Fruit fly (Drosophila melanogaster) whole organism, embryonic: Measurements from ENCODE around the gene Myo10A.

Experiments
- CG10543 ChIP-seq: fragments of 200-800 bp; sonication (Bioruptor generic); optimal IDR thresholded peaks from 3 replicates; lab custom pipeline; 2017; ENCODE audit warnings: missing biosample characterization, mild to moderate bottlenecking, missing genetic modification characterization, moderate library complexity
- CG10959 ChIP-seq: fragments of 200-800 bp; sonication (Bioruptor generic); IDR thresholded peaks from 2 replicates; pipeline ENCODE4 v1.3.6; 2022; ENCODE audit warnings: missing biosample characterization, missing genetic modification characterization
- CG12071 ChIP-seq: fragments of 200-800 bp; sonication (Bioruptor generic); optimal IDR thresholded peaks from 3 replicates; lab custom pipeline; 2018; ENCODE audit warnings: missing biosample characterization, mild to moderate bottlenecking, missing genetic modification characterization
- CG12391 ChIP-seq: fragments of 200-800 bp; sonication (Bioruptor generic); optimal IDR thresholded peaks from 3 replicates; lab custom pipeline; 2018; ENCODE audit warnings: missing biosample characterization, mild to moderate bottlenecking, missing genetic modification characterization, moderate library complexity
- CG12942 ChIP-seq: fragments of 200-800 bp; sonication (Bioruptor generic); optimal IDR thresholded peaks from 3 replicates; lab custom pipeline; 2016; ENCODE audit warnings: missing biosample characterization, missing genetic modification characterization
- CG15601 ChIP-seq: fragments of 200-800 bp; sonication (Bioruptor generic); optimal IDR thresholded peaks from 3 replicates; lab custom pipeline; 2019; ENCODE audit warnings: missing biosample characterization, mild to moderate bottlenecking, missing genetic modification characterization, moderate library complexity
- CG1602 ChIP-seq: fragments of 200-800 bp; sonication (Bioruptor generic); optimal IDR thresholded peaks from 3 replicates; lab custom pipeline; 2016; ENCODE audit warnings: missing biosample characterization, missing genetic modification characterization
- CG1603 ChIP-seq: fragments of 200-800 bp; sonication (Bioruptor generic); optimal IDR thresholded peaks from 2 replicates; lab custom pipeline; 2019; ENCODE audit warnings: missing biosample characterization, mild to moderate bottlenecking, missing genetic modification characterization, moderate library complexity
- CG18262 ChIP-seq: fragments of 200-800 bp; optimal IDR thresholded peaks from 3 replicates; lab custom pipeline; 2019; ENCODE audit warnings: missing biosample characterization, mild to moderate bottlenecking, missing genetic modification characterization, moderate library complexity
- CG1832 ChIP-seq: fragments of 200-800 bp; sonication (Bioruptor generic); optimal IDR thresholded peaks from 2 replicates; lab custom pipeline; 2017; ENCODE audit warnings: missing biosample characterization, mild to moderate bottlenecking, missing genetic modification characterization, inconsistent platforms
- CG3163 ChIP-seq: fragments of 200-800 bp; sonication (Bioruptor generic); optimal IDR thresholded peaks from 3 replicates; lab custom pipeline; 2016; ENCODE audit warnings: missing biosample characterization, missing genetic modification characterization
- CG32532 ChIP-seq: fragments of 200-800 bp; sonication (Bioruptor generic); IDR thresholded peaks from 2 replicates; pipeline ENCODE4 v1.3.6; 2022; ENCODE audit warnings: missing biosample characterization, missing genetic modification characterization
- CG3847 ChIP-seq: fragments of 200-800 bp; sonication (Bioruptor generic); IDR thresholded peaks from 2 replicates; pipeline ENCODE4 v1.3.6; 2022; ENCODE audit warnings: missing biosample characterization, missing genetic modification characterization
- CG4617 ChIP-seq: fragments of 200-800 bp; sonication (Bioruptor generic); optimal IDR thresholded peaks from 3 replicates; lab custom pipeline; 2016; ENCODE audit warnings: missing biosample characterization, missing genetic modification characterization, borderline replicate concordance
- CG6272 ChIP-seq: fragments of 200-800 bp; sonication (Bioruptor generic); IDR thresholded peaks from 2 replicates; pipeline ENCODE4 v1.3.6; 2022; ENCODE audit warnings: missing biosample characterization, missing genetic modification characterization
- CG7372 ChIP-seq: fragments of 200-800 bp; sonication (Bioruptor generic); IDR thresholded peaks from 2 replicates; pipeline ENCODE4 v1.3.6; 2022; ENCODE audit warnings: missing biosample characterization, missing genetic modification characterization
- CG7786 ChIP-seq: fragments of 200-800 bp; sonication (Bioruptor generic); optimal IDR thresholded peaks from 2 replicates; lab custom pipeline; 2016; ENCODE audit warnings: missing biosample characterization, missing genetic modification characterization
- CG7928 ChIP-seq: fragments of 200-800 bp; sonication (Bioruptor generic); optimal IDR thresholded peaks from 2 replicates; lab custom pipeline; 2017; ENCODE audit warnings: missing biosample characterization, mild to moderate bottlenecking, missing genetic modification characterization
- CG8924 ChIP-seq: fragments of 200-800 bp; optimal IDR thresholded peaks from 3 replicates; lab custom pipeline; 2019; ENCODE audit warnings: missing biosample characterization, mild to moderate bottlenecking, missing genetic modification characterization, moderate library complexity
- Dfd ChIP-seq, 2 experiments: fragments of >200 bp; optimal IDR thresholded peaks; 2 replicates each; lab custom pipeline; 2017; ENCODE audit warnings: missing biosample characterization in 2 of 2, missing genetic modification characterization in 2 of 2
- Dip3 ChIP-seq: fragments of 200-800 bp; sonication (Bioruptor generic); optimal IDR thresholded peaks from 3 replicates; lab custom pipeline; 2016; ENCODE audit warnings: missing biosample characterization, missing genetic modification characterization
- Drgx ChIP-seq: fragments of 200-800 bp; sonication (Bioruptor generic); IDR thresholded peaks from 2 replicates; pipeline ENCODE4 v1.3.6; 2022; ENCODE audit warnings: missing biosample characterization, missing genetic modification characterization
- Ets97D ChIP-seq: fragments of 200-800 bp; sonication (Bioruptor generic); optimal IDR thresholded peaks from 3 replicates; lab custom pipeline; 2016; ENCODE audit warnings: missing biosample characterization, missing genetic modification characterization
- Fer1 ChIP-seq: fragments of 200-800 bp; sonication (Bioruptor generic); optimal IDR thresholded peaks from 2 replicates; lab custom pipeline; 2017; ENCODE audit warnings: missing biosample characterization, mild to moderate bottlenecking, missing genetic modification characterization
- Hmx ChIP-seq: fragments of 200-800 bp; sonication (Bioruptor generic); optimal IDR thresholded peaks from 2 replicates; lab custom pipeline; 2016; ENCODE audit warnings: missing biosample characterization, missing genetic modification characterization
- Kr ChIP-seq: fragments of 200-800 bp; sonication (Bioruptor generic); optimal IDR thresholded peaks from 2 replicates; lab custom pipeline; 2017; ENCODE audit warnings: missing biosample characterization, mild to moderate bottlenecking, missing genetic modification characterization
- Opbp ChIP-seq: fragments of 200-800 bp; sonication (Bioruptor generic); IDR thresholded peaks from 3 replicates; pipeline ENCODE4 v1.3.6; 2022; ENCODE audit warnings: missing biosample characterization, missing genetic modification characterization; ENCODE audit not compliant: partially characterized antibody
- TFAM ChIP-seq: fragments of 200-800 bp; sonication (Bioruptor generic); optimal IDR thresholded peaks from 2 replicates; lab custom pipeline; 2017; ENCODE audit warnings: missing biosample characterization, missing genetic modification characterization, inconsistent platforms
- ap ChIP-seq: fragments of 200-800 bp; sonication (Bioruptor generic); IDR thresholded peaks from 2 replicates; pipeline ENCODE4 v1.3.6; 2022; ENCODE audit warnings: missing biosample characterization, missing genetic modification characterization
- ara ChIP-seq: fragments of 200-800 bp; sonication (Bioruptor generic); IDR thresholded peaks from 2 replicates; pipeline ENCODE4 v1.3.6; 2022; ENCODE audit warnings: missing biosample characterization, missing genetic modification characterization
- cato ChIP-seq: fragments of 200-800 bp; sonication (Bioruptor generic); optimal IDR thresholded peaks from 2 replicates; lab custom pipeline; 2016; ENCODE audit warnings: missing biosample characterization, missing genetic modification characterization, borderline replicate concordance
- chif ChIP-seq, 2 experiments: fragments of 200-800 bp; sonication (Bioruptor generic); optimal IDR thresholded peaks; 3 replicates each; lab custom pipeline; 2016; ENCODE audit warnings: missing biosample characterization in 2 of 2, missing genetic modification characterization in 2 of 2
- crol ChIP-seq: fragments of 200-800 bp; sonication (Bioruptor generic); IDR thresholded peaks from 2 replicates; pipeline ENCODE4 v1.3.6; 2022; ENCODE audit warnings: missing biosample characterization, missing genetic modification characterization
- dmrt99B ChIP-seq: fragments of 200-800 bp; sonication (Bioruptor generic); optimal IDR thresholded peaks from 2 replicates; lab custom pipeline; 2018; ENCODE audit warnings: missing biosample characterization, mild to moderate bottlenecking, missing genetic modification characterization, moderate library complexity
- gem ChIP-seq: fragments of 200-800 bp; sonication (Bioruptor generic); optimal IDR thresholded peaks from 2 replicates; lab custom pipeline; 2019; ENCODE audit warnings: missing biosample characterization, mild to moderate bottlenecking, missing genetic modification characterization, moderate library complexity
- hb ChIP-seq: fragments of 200-800 bp; sonication (Bioruptor generic); IDR thresholded peaks from 3 replicates; pipeline ENCODE4 v1.3.6; 2022; ENCODE audit warnings: missing biosample characterization, missing genetic modification characterization; ENCODE audit not compliant: partially characterized antibody
- hth ChIP-seq: fragments of >200 bp; optimal IDR thresholded peaks from 2 replicates; lab custom pipeline; 2017; ENCODE audit warnings: inconsistent platforms
- klu ChIP-seq: fragments of 200-800 bp; sonication (Bioruptor generic); IDR thresholded peaks from 2 replicates; pipeline ENCODE4 v1.3.6; 2022; ENCODE audit warnings: missing biosample characterization, missing genetic modification characterization
- knrl ChIP-seq: fragments of 200-800 bp; sonication (Bioruptor generic); IDR thresholded peaks from 3 replicates; pipeline ENCODE4 v1.3.6; 2022; ENCODE audit warnings: missing biosample characterization, missing genetic modification characterization; ENCODE audit not compliant: partially characterized antibody
- lilli ChIP-seq: fragments of 200-800 bp; sonication (Bioruptor generic); optimal IDR thresholded peaks from 3 replicates; lab custom pipeline; 2016; ENCODE audit warnings: missing biosample characterization, missing genetic modification characterization
- lov ChIP-seq, 2 experiments: fragments of 200-800 bp in 1 of 2; fragments of >200 bp in 1 of 2; sonication (Bioruptor generic) in 1 of 2; IDR thresholded peaks in 1 of 2; optimal IDR thresholded peaks in 1 of 2; 2 replicates in 1 of 2; 3 replicates in 1 of 2; pipeline versions ENCODE4 v1.3.6 to Lab custom; 2017 to 2022; ENCODE audit warnings: missing biosample characterization in 1 of 2, missing genetic modification characterization in 1 of 2
- luna ChIP-seq: fragments of 200-800 bp; sonication (Bioruptor generic); optimal IDR thresholded peaks from 2 replicates; lab custom pipeline; 2016; ENCODE audit warnings: missing biosample characterization, missing genetic modification characterization
- org-1 ChIP-seq: fragments of 200-800 bp; sonication (Bioruptor generic); optimal IDR thresholded peaks from 2 replicates; lab custom pipeline; 2017; ENCODE audit warnings: missing biosample characterization, missing genetic modification characterization
- pros ChIP-seq: fragments of 200-800 bp; sonication (Bioruptor generic); optimal IDR thresholded peaks from 3 replicates; lab custom pipeline; 2019; ENCODE audit warnings: missing biosample characterization, mild to moderate bottlenecking, missing genetic modification characterization, moderate library complexity
- rib ChIP-seq: fragments of 200-800 bp; sonication (Bioruptor generic); IDR thresholded peaks from 2 replicates; pipeline ENCODE4 v1.3.6; 2022; ENCODE audit warnings: missing biosample characterization, missing genetic modification characterization
- sna ChIP-seq: fragments of 200-800 bp; sonication (Bioruptor generic); IDR thresholded peaks from 2 replicates; pipeline ENCODE4 v1.3.6; 2022; ENCODE audit warnings: missing biosample characterization, missing genetic modification characterization; ENCODE audit not compliant: partially characterized antibody
- tgo ChIP-seq: fragments of 200-800 bp; sonication (Bioruptor generic); IDR thresholded peaks from 3 replicates; pipeline ENCODE4 v1.3.6; 2022; ENCODE audit warnings: missing biosample characterization, missing genetic modification characterization
- tin ChIP-seq: fragments of 200-800 bp; sonication (Bioruptor generic); optimal IDR thresholded peaks from 3 replicates; lab custom pipeline; 2016; ENCODE audit warnings: missing biosample characterization, missing genetic modification characterization
- wor ChIP-seq: fragments of 200-800 bp; sonication (Bioruptor generic); IDR thresholded peaks from 2 replicates; pipeline ENCODE4 v1.3.6; 2022; ENCODE audit warnings: missing biosample characterization, missing genetic modification characterization
- zfh1 ChIP-seq: fragments of 200-800 bp; sonication (Bioruptor generic); IDR thresholded peaks from 3 replicates; pipeline ENCODE4 v1.3.6; 2022; ENCODE audit warnings: missing biosample characterization, missing genetic modification characterization

Gene Myo10A

DNA sequence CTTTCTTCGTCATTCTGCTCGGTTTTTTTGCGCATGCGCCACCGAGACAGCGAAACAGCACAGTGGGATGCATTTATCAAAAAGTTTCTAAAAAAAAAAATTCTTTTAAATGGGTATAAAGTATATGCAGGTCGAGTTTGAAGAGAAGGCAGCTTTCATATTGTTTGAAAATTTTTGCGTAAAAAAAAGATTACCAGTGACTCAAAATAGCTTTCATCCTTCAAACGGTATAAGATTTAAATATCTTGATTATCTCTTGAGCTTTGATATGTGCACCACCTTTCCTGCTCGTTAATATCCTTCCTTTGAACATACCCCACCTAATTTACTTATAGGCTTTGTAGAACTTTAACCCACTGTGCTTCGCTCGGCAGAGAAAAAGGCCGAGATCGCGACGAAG, 25.6 kb upstream of the Myo10A start (continued):
- peak; percentile 7 for TF ChIP-seq CG12942 (GFP tag; lab: Kevin White, UChicago)
- peak; percentile 83 for TF ChIP-seq dmrt99B (tag; lab: Kevin White, UChicago)
- TF ChIP-seq org-1 (GFP tag; lab: Kevin White, UChicago): peak; percentile 57
- TF ChIP-seq CG18262: peak; percentile 80
- TF ChIP-seq sna: no peak
- no peak for TF ChIP-seq hb (GFP tag; lab: Robert Waterston, UW)
- peak; percentile 27 for TF ChIP-seq CG1603
- TF ChIP-seq CG6272 (GFP tag; lab: Robert Waterston, UW): no peak
- peak; percentile 57 for TF ChIP-seq ara (GFP tag; lab: Robert Waterston, UW)
- no peak for TF ChIP-seq luna (GFP tag; lab: Kevin White, UChicago)
- TF ChIP-seq Hmx (GFP tag; lab: Kevin White, UChicago): peak; percentile 35
- no peak for TF ChIP-seq CG7372 (GFP tag; lab: Robert Waterston, UW)
- TF ChIP-seq CG3163: peak; percentile 7
- peak; percentile 83 for TF ChIP-seq gem (tag; lab: Kevin White, UChicago)
- no peak for TF ChIP-seq hth (lab: Kevin White, UChicago)
- TF ChIP-seq Dip3 (GFP tag; lab: Kevin White, UChicago): peak; percentile 41
- TF ChIP-seq CG1832 (GFP tag; lab: Kevin White, UChicago): no peak
- TF ChIP-seq zfh1 (GFP tag; lab: Robert Waterston, UW): 0 out of 3 replicates have a peak, but pooled peaks have one; percentile 47
- peak; percentile 18 for TF ChIP-seq cato (GFP tag; lab: Kevin White, UChicago)
- TF ChIP-seq CG1602 (GFP tag; lab: Kevin White, UChicago): peak; percentile 57
- 0 out of 2 replicates have a peak, but pooled peaks have one; percentile 32 for TF ChIP-seq ap (GFP tag; lab: Robert Waterston, UW)
- TF ChIP-seq CG8924 (tag; lab: Kevin White, UChicago): peak; percentile 73
- TF ChIP-seq CG32532 (GFP tag; lab: Robert Waterston, UW): no peak; the same call in 1 of the 2 replicates
- no peak for TF ChIP-seq CG12071 (GFP tag; lab: Kevin White, UChicago)
- peak; percentile 5 for TF ChIP-seq pros (GFP tag; lab: Kevin White, UChicago)
- peak; percentile 66 for TF ChIP-seq lilli (GFP tag; lab: Kevin White, UChicago)
- TF ChIP-seq knrl (GFP tag; lab: Robert Waterston, UW): no peak
- TF ChIP-seq Fer1 (GFP tag; lab: Kevin White, UChicago): peak; percentile 32
- no peak for TF ChIP-seq CG10959
- peak; percentile 64 for TF ChIP-seq CG15601 (tag; lab: Kevin White, UChicago)
- peak; percentile 48 to 69 for TF ChIP-seq chif (GFP tag; optimal IDR thresholded peaks at IDR 0.05; lab: Kevin White, UChicago)
- TF ChIP-seq rib: no peak
- peak; percentile 27 for TF ChIP-seq CG7786 (GFP tag; lab: Kevin White, UChicago)
- no peak for TF ChIP-seq Opbp (GFP tag; lab: Robert Waterston, UW)
- no peak for TF ChIP-seq Dfd (GFP tag; optimal IDR thresholded peaks at IDR 0.05; lab: Kevin White, UChicago)
- TF ChIP-seq CG7928 (GFP tag; lab: Kevin White, UChicago): no peak
- peak; percentile 58 for TF ChIP-seq wor (GFP tag; lab: Robert Waterston, UW)
- no peak for TF ChIP-seq CG10543
- TF ChIP-seq klu (GFP tag; lab: Robert Waterston, UW): no peak
- no peak for TF ChIP-seq crol (GFP tag; lab: Robert Waterston, UW)
- TF ChIP-seq CG12391 (tag; lab: Kevin White, UChicago): peak; percentile 63
- peak; percentile 61 for TF ChIP-seq tgo (GFP tag; lab: Robert Waterston, UW)
- no peak for TF ChIP-seq Kr (GFP tag; lab: Kevin White, UChicago)
- TF ChIP-seq Drgx (GFP tag; lab: Robert Waterston, UW): no peak
- no peak; the same call in 1 of the 2 replicates for TF ChIP-seq CG3847 (GFP tag; lab: Robert Waterston, UW)
- no peak for TF ChIP-seq CG4617 (GFP tag; lab: Kevin White, UChicago)
- TF ChIP-seq tin (GFP tag; lab: Kevin White, UChicago): peak; percentile 30
- no peak for TF ChIP-seq TFAM
- peak; percentile 7 for TF ChIP-seq Ets97D
- no peak for TF ChIP-seq lov (optimal IDR thresholded peaks at IDR 0.05; lab: Kevin White, UChicago)
- no peak for TF ChIP-seq lov (GFP tag; IDR thresholded peaks at IDR 0.05; lab: Robert Waterston, UW)
